Worm (Caenorhabditis elegans) whole organism, L2 larva: Measurements from ENCODE around the gene C06E1.9.

Experiments used
- mdl-1 ChIP-seq, 2 experiments: fragments of 150-350 bp in 1 of 2; sonication (generic microtip) in 1 of 2; optimal IDR thresholded peaks; 2 replicates each; lab custom pipeline; 2017; ENCODE audit warnings: missing biosample characterization in 2 of 2, missing genetic modification characterization in 2 of 2
- snpc-4 ChIP-seq: fragments of 150-350 bp; optimal IDR thresholded peaks from 2 replicates; lab custom pipeline; 2014; ENCODE audit warnings: missing biosample characterization, missing genetic modification characterization
- unc-62 ChIP-seq: fragments of 150-350 bp; optimal IDR thresholded peaks from 2 replicates; lab custom pipeline; 2014; ENCODE audit warnings: missing biosample characterization, missing genetic modification reagents, missing genetic modification characterization
- ztf-11 ChIP-seq: sonication (generic microtip); optimal IDR thresholded peaks from 2 replicates; lab custom pipeline; 2017; ENCODE audit warnings: missing biosample characterization, missing genetic modification characterization

DNA sequence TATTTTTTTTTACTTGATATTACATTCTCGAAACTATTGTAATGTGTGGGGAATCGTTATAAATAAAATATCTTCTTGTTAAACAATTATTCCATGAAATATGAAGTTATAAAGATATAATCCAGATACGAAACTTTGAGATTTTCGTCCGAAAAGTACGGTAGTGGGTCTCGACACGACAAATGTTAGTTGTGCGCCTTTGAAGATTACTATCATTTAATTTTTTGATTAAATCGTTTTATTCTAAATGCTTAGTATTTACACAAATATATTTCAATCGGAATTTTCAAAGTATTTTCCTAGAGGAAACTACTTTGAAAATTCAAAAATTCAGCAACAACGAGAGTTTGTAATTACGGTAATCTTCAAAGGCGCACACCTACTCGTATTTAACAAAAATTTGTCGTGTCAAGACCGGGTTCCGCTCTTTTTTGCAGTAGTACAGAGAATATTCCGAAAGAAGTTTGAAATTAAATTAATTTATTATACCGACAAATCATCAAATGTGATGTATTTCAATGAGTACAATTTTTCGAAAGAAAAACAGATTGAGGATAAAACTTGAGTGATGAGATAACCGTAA lies 42.6 kb upstream of the C06E1.9 start:
- TF ChIP-seq ztf-11 (tag; lab: Kevin White, UChicago) (no peak), unc-62 (GFP tag; lab: Kevin White, UChicago) (no peak), snpc-4 (tag; lab: Kevin White, UChicago) (no peak), mdl-1 (tag; optimal IDR thresholded peaks at IDR 0.05; lab: Kevin White, UChicago) (no peak)
